Fruit fly (Drosophila melanogaster) whole organism, embryonic: ENCODE results near the gene SMC1.

Experiments used
- Antp ChIP-seq: fragments of 200-800 bp; sonication (Bioruptor generic); optimal IDR thresholded peaks from 3 replicates; lab custom pipeline; 2016; ENCODE audit warnings: missing biosample characterization, missing genetic modification characterization
- Atf6 ChIP-seq: fragments of 200-800 bp; sonication (Bioruptor generic); IDR thresholded peaks from 2 replicates; pipeline ENCODE4 v1.3.6; 2022; ENCODE audit warnings: missing biosample characterization, missing genetic modification characterization
- CG10565 ChIP-seq: fragments of 200-800 bp; sonication (Bioruptor generic); optimal IDR thresholded peaks from 3 replicates; lab custom pipeline; 2016; ENCODE audit warnings: missing biosample characterization, mild to moderate bottlenecking, missing genetic modification characterization
- CG11247 ChIP-seq: fragments of 200-800 bp; sonication (Bioruptor generic); IDR thresholded peaks from 2 replicates; pipeline ENCODE4 v1.3.6; 2022; ENCODE audit warnings: missing biosample characterization, missing genetic modification characterization
- CG11560 ChIP-seq: fragments of 200-800 bp; sonication (Bioruptor generic); IDR thresholded peaks from 3 replicates; pipeline ENCODE4 v1.3.6; 2022; ENCODE audit warnings: missing biosample characterization, missing genetic modification characterization
- CG12219 ChIP-seq: fragments of 200-800 bp; sonication (Bioruptor generic); optimal IDR thresholded peaks from 3 replicates; lab custom pipeline; 2018; ENCODE audit warnings: missing biosample characterization, mild to moderate bottlenecking, missing genetic modification characterization
- CG12299 ChIP-seq: fragments of 200-800 bp; sonication (Bioruptor generic); optimal IDR thresholded peaks from 2 replicates; lab custom pipeline; 2018; ENCODE audit warnings: missing biosample characterization, mild to moderate bottlenecking, missing genetic modification characterization
- CG15269 ChIP-seq: fragments of 200-800 bp; sonication (Bioruptor generic); optimal IDR thresholded peaks from 2 replicates; lab custom pipeline; 2018; ENCODE audit warnings: missing biosample characterization, mild to moderate bottlenecking, missing genetic modification characterization, moderate library complexity
- CG1647 ChIP-seq: fragments of 200-800 bp; sonication (Bioruptor generic); optimal IDR thresholded peaks from 3 replicates; lab custom pipeline; 2016; ENCODE audit warnings: missing biosample characterization, missing genetic modification characterization
- CG16779 ChIP-seq: fragments of 200-800 bp; sonication (Bioruptor generic); IDR thresholded peaks from 2 replicates; pipeline ENCODE4 v1.3.6; 2022; ENCODE audit warnings: missing biosample characterization, missing genetic modification characterization
- CG18599 ChIP-seq: fragments of 200-800 bp; sonication (Bioruptor generic); optimal IDR thresholded peaks from 3 replicates; lab custom pipeline; 2017; ENCODE audit warnings: missing biosample characterization, missing genetic modification characterization, mild to moderate bottlenecking, moderate library complexity, missing genetic modification reagents
- CG33557 ChIP-seq: fragments of 200-800 bp; sonication (Bioruptor generic); optimal IDR thresholded peaks from 2 replicates; lab custom pipeline; 2019; ENCODE audit warnings: missing biosample characterization, mild to moderate bottlenecking, missing genetic modification characterization, moderate library complexity
- CG3847 ChIP-seq: fragments of 200-800 bp; sonication (Bioruptor generic); IDR thresholded peaks from 2 replicates; pipeline ENCODE4 v1.3.6; 2022; ENCODE audit warnings: missing biosample characterization, missing genetic modification characterization
- CG5245 ChIP-seq: fragments of 200-800 bp; sonication (Bioruptor generic); optimal IDR thresholded peaks from 3 replicates; lab custom pipeline; 2016; ENCODE audit warnings: missing biosample characterization, missing genetic modification characterization
- CG6791 ChIP-seq: fragments of 200-800 bp; sonication (Bioruptor generic); IDR thresholded peaks from 3 replicates; pipeline ENCODE4 v1.3.6; 2022; ENCODE audit warnings: missing biosample characterization, missing genetic modification characterization; ENCODE audit not compliant: partially characterized antibody
- CG7786 ChIP-seq: fragments of 200-800 bp; sonication (Bioruptor generic); optimal IDR thresholded peaks from 2 replicates; lab custom pipeline; 2016; ENCODE audit warnings: missing biosample characterization, missing genetic modification characterization
- CG7963 ChIP-seq: fragments of 200-800 bp; sonication (Bioruptor generic); IDR thresholded peaks from 3 replicates; pipeline ENCODE4 v1.3.6; 2022; ENCODE audit warnings: missing biosample characterization, missing genetic modification characterization; ENCODE audit not compliant: partially characterized antibody
- CG8089 ChIP-seq: fragments of 200-800 bp; sonication (Bioruptor generic); optimal IDR thresholded peaks from 3 replicates; lab custom pipeline; 2016; ENCODE audit warnings: missing biosample characterization, missing genetic modification characterization
- CG8944 ChIP-seq: fragments of 200-800 bp; sonication (Bioruptor generic); optimal IDR thresholded peaks from 3 replicates; lab custom pipeline; 2016; ENCODE audit warnings: missing biosample characterization, missing genetic modification characterization
- CG9727 ChIP-seq: fragments of 200-800 bp; sonication (Bioruptor generic); optimal IDR thresholded peaks from 3 replicates; lab custom pipeline; 2017; ENCODE audit warnings: missing biosample characterization, mild to moderate bottlenecking, missing genetic modification characterization
- CG9876 ChIP-seq: fragments of 200-800 bp; sonication (Bioruptor generic); optimal IDR thresholded peaks from 2 replicates; lab custom pipeline; 2016; ENCODE audit warnings: missing biosample characterization, missing genetic modification characterization
- Dad ChIP-seq: fragments of 200-800 bp; sonication (Bioruptor generic); optimal IDR thresholded peaks from 3 replicates; lab custom pipeline; 2016; ENCODE audit warnings: missing biosample characterization, missing genetic modification characterization
- Dip2 ChIP-seq: fragments of 200-800 bp; sonication (Bioruptor generic); IDR thresholded peaks from 2 replicates; pipeline ENCODE4 v1.3.6; 2022; ENCODE audit warnings: missing biosample characterization, missing genetic modification characterization
- Dll ChIP-seq: fragments of 200-800 bp; sonication (Bioruptor generic); IDR thresholded peaks from 4 replicates; pipeline ENCODE4 v1.3.6; 2022; ENCODE audit warnings: missing biosample characterization, missing genetic modification characterization; ENCODE audit not compliant: partially characterized antibody
- Doc2 ChIP-seq: fragments of 200-800 bp; sonication (Bioruptor generic); IDR thresholded peaks from 2 replicates; pipeline ENCODE4 v1.3.6; 2022; ENCODE audit warnings: missing biosample characterization, missing genetic modification characterization
- Doc3 ChIP-seq: fragments of 200-800 bp; sonication (Bioruptor generic); IDR thresholded peaks from 3 replicates; pipeline ENCODE4 v1.3.6; 2022; ENCODE audit warnings: missing biosample characterization, missing genetic modification characterization; ENCODE audit not compliant: partially characterized antibody
- Drgx ChIP-seq: fragments of 200-800 bp; sonication (Bioruptor generic); IDR thresholded peaks from 2 replicates; pipeline ENCODE4 v1.3.6; 2022; ENCODE audit warnings: missing biosample characterization, missing genetic modification characterization
- Fer3 ChIP-seq: fragments of 200-800 bp; sonication (Bioruptor generic); optimal IDR thresholded peaks from 2 replicates; lab custom pipeline; 2018; ENCODE audit warnings: missing biosample characterization, mild to moderate bottlenecking, missing genetic modification characterization, moderate library complexity
- Mad ChIP-seq: fragments of 200-800 bp; sonication (Bioruptor generic); optimal IDR thresholded peaks from 2 replicates; lab custom pipeline; 2016; ENCODE audit warnings: missing biosample characterization, missing genetic modification characterization
- Mrtf ChIP-seq: fragments of 200-800 bp; sonication (Bioruptor generic); IDR thresholded peaks from 3 replicates; pipeline ENCODE4 v1.3.6; 2022; ENCODE audit warnings: missing biosample characterization, missing genetic modification characterization
- NFAT ChIP-seq: fragments of 200-800 bp; sonication (Bioruptor generic); IDR thresholded peaks from 2 replicates; pipeline ENCODE4 v1.3.6; 2022; ENCODE audit warnings: missing biosample characterization, missing genetic modification characterization
- NK7.1 ChIP-seq: fragments of 200-800 bp; sonication (Bioruptor generic); optimal IDR thresholded peaks from 3 replicates; lab custom pipeline; 2016; ENCODE audit warnings: missing biosample characterization, missing genetic modification characterization
- bigmax ChIP-seq: fragments of 200-800 bp; sonication (Bioruptor generic); optimal IDR thresholded peaks from 2 replicates; lab custom pipeline; 2018; ENCODE audit warnings: missing biosample characterization, mild to moderate bottlenecking, missing genetic modification characterization
- cato ChIP-seq: fragments of 200-800 bp; sonication (Bioruptor generic); optimal IDR thresholded peaks from 2 replicates; lab custom pipeline; 2016; ENCODE audit warnings: missing biosample characterization, missing genetic modification characterization, borderline replicate concordance
- chm ChIP-seq: fragments of 200-800 bp; sonication (Bioruptor generic); IDR thresholded peaks from 2 replicates; pipeline ENCODE4 v1.3.6; 2022; ENCODE audit warnings: missing biosample characterization, missing genetic modification characterization
- ci ChIP-seq: fragments of 200-800 bp; sonication (Bioruptor generic); IDR thresholded peaks from 3 replicates; pipeline ENCODE4 v1.3.6; 2022; ENCODE audit warnings: missing biosample characterization, missing genetic modification characterization
- dmrt11E ChIP-seq: fragments of 200-800 bp; sonication (Bioruptor generic); optimal IDR thresholded peaks from 3 replicates; lab custom pipeline; 2018; ENCODE audit warnings: missing biosample characterization, mild to moderate bottlenecking, missing genetic modification characterization, moderate library complexity
- gro ChIP-seq: fragments of 200-800 bp; sonication (Bioruptor generic); optimal IDR thresholded peaks from 2 replicates; lab custom pipeline; 2016; ENCODE audit warnings: missing biosample characterization, missing genetic modification characterization
- gt ChIP-seq: fragments of 200-800 bp; sonication (Bioruptor generic); IDR thresholded peaks from 2 replicates; pipeline ENCODE4 v1.3.6; 2022; ENCODE audit warnings: missing biosample characterization, missing genetic modification characterization
- h ChIP-seq: fragments of >200 bp; optimal IDR thresholded peaks from 2 replicates; lab custom pipeline; 2017
- mld ChIP-seq: fragments of 200-800 bp; sonication (Bioruptor generic); IDR thresholded peaks from 3 replicates; pipeline ENCODE4 v1.3.6; 2022; ENCODE audit warnings: missing biosample characterization, missing genetic modification characterization; ENCODE audit not compliant: partially characterized antibody
- pita ChIP-seq: fragments of 200-800 bp; sonication (Bioruptor generic); optimal IDR thresholded peaks from 2 replicates; lab custom pipeline; 2017; ENCODE audit warnings: missing biosample characterization, mild to moderate bottlenecking, missing genetic modification characterization
- rib ChIP-seq: fragments of 200-800 bp; sonication (Bioruptor generic); IDR thresholded peaks from 2 replicates; pipeline ENCODE4 v1.3.6; 2022; ENCODE audit warnings: missing biosample characterization, missing genetic modification characterization
- scrt ChIP-seq: fragments of 200-800 bp; sonication (Bioruptor generic); optimal IDR thresholded peaks from 2 replicates; lab custom pipeline; 2018; ENCODE audit warnings: missing biosample characterization, mild to moderate bottlenecking, missing genetic modification characterization, moderate library complexity
- slp2 ChIP-seq: fragments of 200-800 bp; sonication (Bioruptor generic); optimal IDR thresholded peaks from 2 replicates; lab custom pipeline; 2016; ENCODE audit warnings: missing biosample characterization, missing genetic modification characterization
- sug ChIP-seq: fragments of 200-800 bp; optimal IDR thresholded peaks from 2 replicates; lab custom pipeline; 2019; ENCODE audit warnings: missing biosample characterization, mild to moderate bottlenecking, missing genetic modification characterization, moderate library complexity
- tin ChIP-seq: fragments of 200-800 bp; sonication (Bioruptor generic); optimal IDR thresholded peaks from 3 replicates; lab custom pipeline; 2016; ENCODE audit warnings: missing biosample characterization, missing genetic modification characterization
- tna ChIP-seq: fragments of 200-800 bp; sonication (Bioruptor generic); IDR thresholded peaks from 2 replicates; pipeline ENCODE4 v1.3.6; 2022; ENCODE audit warnings: missing biosample characterization, missing genetic modification characterization; ENCODE audit not compliant: partially characterized antibody
- tup ChIP-seq: fragments of 200-800 bp; sonication (Bioruptor generic); optimal IDR thresholded peaks from 2 replicates; lab custom pipeline; 2016; ENCODE audit warnings: missing biosample characterization, mild to moderate bottlenecking, missing genetic modification characterization, moderate library complexity
- wek ChIP-seq: fragments of 200-800 bp; sonication (Bioruptor generic); optimal IDR thresholded peaks from 3 replicates; lab custom pipeline; 2018; ENCODE audit warnings: missing biosample characterization, mild to moderate bottlenecking, missing genetic modification characterization, moderate library complexity

The SMC1 gene

dm6 chr3R:24050690-24051440, 7.2 kb upstream of the SMC1 start, which contains the start of the genes Atg6 and Pisd (continued):
- TF ChIP-seq Fer3 (tag; lab: Kevin White, UChicago) (no peak), CG6791 (GFP tag; lab: Robert Waterston, UW) (no peak), chm (GFP tag; lab: Robert Waterston, UW) (peak; percentile 67; the same call in 1 of the 2 replicates), CG5245 (GFP tag; lab: Kevin White, UChicago) (peak; percentile 8), Doc3 (GFP tag; lab: Robert Waterston, UW) (no peak), Dip2 (GFP tag; lab: Robert Waterston, UW) (no peak), CG11560 (tag; lab: Robert Waterston, UW) (no peak), tna (no peak; the same call in 1 of the 2 replicates), dmrt11E (tag; lab: Kevin White, UChicago) (no peak), Doc2 (GFP tag; lab: Robert Waterston, UW) (no peak), CG1647 (GFP tag; lab: Kevin White, UChicago) (no peak), mld (GFP tag; lab: Robert Waterston, UW) (no peak), CG9876 (GFP tag; lab: Kevin White, UChicago) (no peak), gt (GFP tag; lab: Robert Waterston, UW) (no peak), CG7786 (GFP tag; lab: Kevin White, UChicago) (no peak), CG10565 (GFP tag; lab: Kevin White, UChicago) (no peak), NK7.1 (no peak), CG12299 (tag; lab: Kevin White, UChicago) (peak; percentile 5), Antp (GFP tag; lab: Kevin White, UChicago) (peak; percentile 30), cato (GFP tag; lab: Kevin White, UChicago) (no peak), CG8944 (no peak), h (no peak), Atf6 (GFP tag; lab: Robert Waterston, UW) (peak; percentile 53), wek (GFP tag; lab: Kevin White, UChicago) (no peak), CG11247 (no peak), slp2 (GFP tag; lab: Kevin White, UChicago) (no peak), Mrtf (GFP tag; lab: Robert Waterston, UW) (no peak), Dll (GFP tag; lab: Robert Waterston, UW) (peak; percentile 45; the same call in 1 of the 4 replicates), CG15269 (tag; lab: Kevin White, UChicago) (peak; percentile 35), sug (tag; lab: Kevin White, UChicago) (peak; percentile 81), tup (no peak), pita (no peak), tin (peak; percentile 35), CG18599 (GFP tag; lab: Kevin White, UChicago) (peak; percentile 62), CG9727 (GFP tag; lab: Kevin White, UChicago) (no peak), NFAT (GFP tag; lab: Robert Waterston, UW) (no peak), ci (no peak), rib (GFP tag; lab: Robert Waterston, UW) (0 out of 2 replicates have a peak, but pooled peaks have one; percentile 33), Dad (GFP tag; lab: Kevin White, UChicago) (no peak), scrt (peak; percentile 30), CG16779 (no peak), CG3847 (peak; percentile 61), Drgx (no peak), gro (peak; percentile 73), CG12219 (GFP tag; lab: Kevin White, UChicago) (peak; percentile 19), bigmax (GFP tag; lab: Kevin White, UChicago) (peak; percentile 15), CG33557 (GFP tag; lab: Kevin White, UChicago) (peak; percentile 10), CG7963 (GFP tag; lab: Robert Waterston, UW) (no peak), CG8089 (GFP tag; lab: Kevin White, UChicago) (no peak), Mad (GFP tag; lab: Kevin White, UChicago) (no peak)
